Worm (Caenorhabditis elegans): ENCODE results near the gene C44H9.6.

C44H9.6 gene

DNA sequence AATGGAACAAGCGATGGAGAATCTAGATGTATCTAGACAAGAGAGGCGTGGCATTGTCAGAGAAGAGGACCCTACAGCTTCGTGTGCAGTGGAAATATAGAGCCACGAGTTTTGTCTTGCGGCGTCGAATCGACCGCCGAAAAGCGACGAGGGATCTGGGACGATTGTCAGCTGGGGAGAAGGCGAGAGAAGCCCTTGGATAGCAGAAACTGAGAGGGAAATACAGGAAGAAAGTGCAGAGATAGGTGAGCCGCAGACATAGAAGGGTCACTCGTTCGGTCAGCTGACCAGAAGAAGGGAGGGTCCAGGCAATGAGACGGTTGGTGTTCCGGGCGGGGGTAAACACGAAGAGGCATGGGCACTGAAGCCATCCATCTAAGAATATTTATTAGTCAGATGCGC lies 30.7 kb downstream of the C44H9.6 start (continued):
- no peak for TF ChIP-seq F55B11.4 (tag; optimal IDR thresholded peaks at IDR 0.05; ENCODE audit: borderline replicate concordance, insufficient read depth)
- no peak for TF ChIP-seq nhr-90 (tag; optimal IDR thresholded peaks at IDR 0.05)
- TF ChIP-seq B0336.3 (GFP tag; IDR thresholded peaks at IDR 0.05), result peak; percentile 33; the same call in 1 of the 2 replicates
- no peak for TF ChIP-seq ztf-25 (GFP tag; IDR thresholded peaks at IDR 0.05)
- TF ChIP-seq lin-40 (tag; optimal IDR thresholded peaks at IDR 0.05), result peak; percentile 19
- no peak for TF ChIP-seq akir-1 (GFP tag; optimal IDR thresholded peaks at IDR 0.05)
- no peak for TF ChIP-seq F57C9.4 (tag; optimal IDR thresholded peaks at IDR 0.05)
- no peak for TF ChIP-seq nfyb-1 (GFP tag; IDR thresholded peaks at IDR 0.05)
- no peak for TF ChIP-seq ccch-3 (GFP tag; optimal IDR thresholded peaks at IDR 0.05)
- no peak for TF ChIP-seq lag-1 (GFP tag; IDR thresholded peaks at IDR 0.05)
- TF ChIP-seq bed-1 (GFP tag; IDR thresholded peaks at IDR 0.05), result no peak
- no peak for TF ChIP-seq die-1 (tag; optimal IDR thresholded peaks at IDR 0.05)
- TF ChIP-seq snpc-3.4 (tag; optimal IDR thresholded peaks at IDR 0.05), result no peak
- TF ChIP-seq mes-4 (tag; optimal IDR thresholded peaks at IDR 0.05), result no peak
- no peak for TF ChIP-seq ceh-40 (GFP tag; IDR thresholded peaks at IDR 0.05)
- peak; percentile 36 for TF ChIP-seq ZK185.1 (tag; optimal IDR thresholded peaks at IDR 0.05; ENCODE audit: poor library complexity, severe bottlenecking)
- peak; percentile 65 for TF ChIP-seq attf-5 (GFP tag; optimal IDR thresholded peaks at IDR 0.05)
- no peak for TF ChIP-seq F33H1.4 (GFP tag; IDR thresholded peaks at IDR 0.05)
- TF ChIP-seq lsl-1 (GFP tag; optimal IDR thresholded peaks at IDR 0.05), result no peak
- peak; percentile 81 for TF ChIP-seq madf-10 (tag; optimal IDR thresholded peaks at IDR 0.05)
- TF ChIP-seq B0019.2 (GFP tag; conservative IDR thresholded peaks at IDR 0.05), result no peak
- TF ChIP-seq atf-7 (tag; optimal IDR thresholded peaks at IDR 0.05), result peak; percentile 41
- TF ChIP-seq chd-7 (tag; optimal IDR thresholded peaks at IDR 0.05), result peak; percentile 52
- no peak for TF ChIP-seq efl-1 (GFP tag; optimal IDR thresholded peaks at IDR 0.05)
- TF ChIP-seq hlh-12 (tag; optimal IDR thresholded peaks at IDR 0.05), result no peak
- no peak for TF ChIP-seq Y67H2A.10 (GFP tag; conservative IDR thresholded peaks at IDR 0.05)
- TF ChIP-seq F39B2.1 (GFP tag; IDR thresholded peaks at IDR 0.05), result no peak
- TF ChIP-seq ama-1 (optimal IDR thresholded peaks at IDR 0.05), result no peak
- no peak for TF ChIP-seq ama-1 (GFP tag; optimal IDR thresholded peaks at IDR 0.05)
- peak; percentile 58 for TF ChIP-seq K11D2.4 (GFP tag; IDR thresholded peaks at IDR 0.05)
- no peak for TF ChIP-seq F37B4.10 (GFP tag; IDR thresholded peaks at IDR 0.05)
- TF ChIP-seq somi-1 (GFP tag; optimal IDR thresholded peaks at IDR 0.05), result peak; percentile 60
- no peak for TF ChIP-seq rpc-1 (optimal IDR thresholded peaks at IDR 0.05)
- no peak for TF ChIP-seq rpc-1 (tag; optimal IDR thresholded peaks at IDR 0.05)
- no peak for TF ChIP-seq B0035.1 (tag; optimal IDR thresholded peaks at IDR 0.05)
- TF ChIP-seq egl-18 (GFP tag; IDR thresholded peaks at IDR 0.05), result no peak
- no peak for TF ChIP-seq ztf-6 (GFP tag; IDR thresholded peaks at IDR 0.05)
- TF ChIP-seq aptf-2 (GFP tag; conservative IDR thresholded peaks at IDR 0.05), result no peak
- peak; percentile 59 for TF ChIP-seq ceh-27 (GFP tag; optimal IDR thresholded peaks at IDR 0.05)
- TF ChIP-seq lsy-27 (tag; optimal IDR thresholded peaks at IDR 0.05; ENCODE audit: borderline replicate concordance, insufficient read depth), result no peak
- peak; percentile 10 for TF ChIP-seq ztf-18 (tag; optimal IDR thresholded peaks at IDR 0.05)
- TF ChIP-seq nhr-80 (tag; optimal IDR thresholded peaks at IDR 0.05), result no peak
- no peak for TF ChIP-seq C17E4.6 (GFP tag; IDR thresholded peaks at IDR 0.05)
- TF ChIP-seq let-607 (tag; optimal IDR thresholded peaks at IDR 0.05), result no peak
- TF ChIP-seq B0261.1 (tag; optimal IDR thresholded peaks at IDR 0.05), result no peak
- peak; percentile 31 for TF ChIP-seq F52B5.7 (tag; optimal IDR thresholded peaks at IDR 0.05)
- peak in 1 of 3 experiments; percentile 47 for TF ChIP-seq lin-35 (GFP tag; optimal IDR thresholded peaks at IDR 0.05)
- no peak for TF ChIP-seq unc-62 (GFP tag; optimal IDR thresholded peaks at IDR 0.05)
- TF ChIP-seq nfya-1 (tag; optimal IDR thresholded peaks at IDR 0.05; ENCODE audit: borderline replicate concordance, insufficient read depth), result no peak
- TF ChIP-seq sdz-38 (tag; optimal IDR thresholded peaks at IDR 0.05), result no peak

All from whole organism, young adult.